Worm (Caenorhabditis elegans): Measurements from ENCODE around the gene sdz-35.

ce11 chrII:3209251-3209650, 672 bp upstream of the sdz-35 start, which contains the start of gene ZC239.6:
- TF ChIP-seq ets-7 (tag; optimal IDR thresholded peaks at IDR 0.05), result no peak
- TF ChIP-seq pes-1 (GFP tag; IDR thresholded peaks at IDR 0.05), result no peak
- TF ChIP-seq ama-1 (optimal IDR thresholded peaks at IDR 0.05), result no peak
